Worm (Caenorhabditis elegans) whole organism, midembryonic: ENCODE measurements around the gene D1079.1.

Source experiments
- T22C8.4 ChIP-seq: fragments of 200-800 bp; sonication (Bioruptor generic); IDR thresholded peaks from 2 replicates; pipeline ENCODE4 v1.3.6; 2022; ENCODE audit warnings: missing genetic modification characterization, missing compliant biosample characterization
- cog-1 ChIP-seq: sonication (generic microtip); optimal IDR thresholded peaks from 2 replicates; lab custom pipeline; 2016; ENCODE audit warnings: missing genetic modification characterization, missing compliant biosample characterization
- flt-1 ChIP-seq: fragments of 200-800 bp; sonication (Bioruptor generic); IDR thresholded peaks from 2 replicates; pipeline ENCODE4 v1.3.6; 2022; ENCODE audit warnings: missing genetic modification characterization, missing compliant biosample characterization
- klf-2 ChIP-seq: fragments of 200-800 bp; sonication (Bioruptor generic); conservative IDR thresholded peaks from 2 replicates; pipeline ENCODE4 v1.3.6; 2022; ENCODE audit warnings: missing genetic modification reagents, missing genetic modification characterization, missing compliant biosample characterization
- med-1 ChIP-seq: sonication (generic microtip); optimal IDR thresholded peaks from 2 replicates; lab custom pipeline; 2017; ENCODE audit warnings: missing genetic modification characterization, mild to moderate bottlenecking, missing compliant biosample characterization, antibody characterized with exemption, missing genetic modification reagents; ENCODE audit not compliant: insufficient read depth
- ref-1 ChIP-seq: fragments of 200-800 bp; sonication (Bioruptor generic); conservative IDR thresholded peaks from 2 replicates; pipeline ENCODE4 v1.3.6; 2022; ENCODE audit warnings: missing genetic modification reagents, missing genetic modification characterization, missing compliant biosample characterization
- tab-1 ChIP-seq: fragments of 200-800 bp; sonication (Bioruptor generic); IDR thresholded peaks from 2 replicates; pipeline ENCODE4 v1.3.6; 2022; ENCODE audit warnings: missing genetic modification characterization, missing compliant biosample characterization
- ztf-23 ChIP-seq: fragments of 200-800 bp; sonication (Bioruptor generic); IDR thresholded peaks from 2 replicates; pipeline ENCODE4 v1.3.6; 2022; ENCODE audit warnings: missing genetic modification reagents, missing genetic modification characterization, missing compliant biosample characterization
- ztf-29 ChIP-seq: fragments of 200-800 bp; sonication (Bioruptor generic); IDR thresholded peaks from 2 replicates; pipeline ENCODE4 v1.3.6; 2022; ENCODE audit warnings: missing genetic modification reagents, missing genetic modification characterization, missing compliant biosample characterization

The D1079.1 gene

DNA sequence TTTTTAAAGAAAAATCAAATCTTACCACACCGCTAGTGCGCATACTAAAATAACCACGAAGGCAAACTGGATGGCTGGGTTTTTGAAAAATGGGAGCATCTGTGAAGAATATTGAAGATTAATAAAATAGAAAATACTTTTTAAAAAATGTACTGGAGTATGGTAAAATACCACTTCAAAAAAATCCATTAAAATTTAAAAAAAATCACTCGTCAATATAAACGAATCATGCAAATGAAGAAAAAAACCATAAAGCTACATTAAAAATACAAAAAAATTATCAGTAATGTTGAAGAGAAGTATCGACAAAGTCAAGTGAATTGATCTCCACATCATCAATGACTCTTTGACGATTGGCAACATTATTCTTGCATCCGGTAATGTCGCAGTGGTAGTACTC lies 32.2 kb upstream of the D1079.1 start, which contains the start of gene R160.5:
TSS of gene R160.5 (minus strand) at position 101 of the 400 bp plus-strand sequence.
- TF ChIP-seq ref-1 (GFP tag; lab: Robert Waterston, UW) (no peak), med-1 (no peak), T22C8.4 (no peak), klf-2 (GFP tag; lab: Robert Waterston, UW) (no peak), ztf-29 (GFP tag; lab: Robert Waterston, UW) (no peak), cog-1 (no peak), tab-1 (GFP tag; lab: Robert Waterston, UW) (no peak), ztf-23 (GFP tag; lab: Robert Waterston, UW) (no peak), flt-1 (no peak)

DNA sequence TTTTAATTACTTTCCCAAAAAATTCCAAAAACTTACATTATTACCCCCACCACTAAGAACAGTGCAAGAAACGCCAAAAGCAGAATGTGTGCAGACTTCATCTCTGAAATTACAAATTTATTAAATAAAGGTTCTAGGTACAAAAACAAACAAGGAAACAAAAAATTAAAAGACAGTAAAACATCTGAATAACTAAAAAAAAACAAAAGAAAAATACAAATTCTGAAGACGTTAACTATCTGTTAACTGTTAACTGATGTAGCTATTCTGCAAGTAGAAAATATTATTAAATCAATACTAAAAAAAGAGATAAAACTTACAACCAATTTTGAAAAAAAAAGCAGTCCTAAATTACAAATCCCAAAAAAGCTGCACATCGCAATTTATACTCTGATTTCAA lies 31.5 kb upstream of the D1079.1 start, which contains the start of gene R160.13:
TSS of gene R160.13 (minus strand) at position 101 of the 400 bp plus-strand sequence.
- TF ChIP-seq cog-1 (no peak), T22C8.4 (no peak)

DNA sequence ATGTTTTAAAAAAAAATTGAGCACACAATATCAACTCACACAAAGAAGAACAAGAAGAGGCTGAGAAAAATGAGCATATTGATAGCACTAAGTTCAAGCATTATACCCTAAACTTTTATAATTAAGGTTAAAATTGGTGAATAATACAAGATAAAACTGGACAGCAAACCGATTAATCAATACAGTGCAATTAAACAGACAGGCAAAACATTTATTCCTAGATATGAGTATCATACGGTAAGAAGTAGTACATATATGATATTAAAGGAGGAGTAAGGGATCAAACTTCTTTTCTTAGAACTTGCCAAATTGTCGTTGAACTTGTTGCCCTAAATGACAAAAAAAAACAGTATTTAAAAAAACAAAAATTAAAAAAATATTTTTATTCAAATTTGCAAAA lies 31.0 kb upstream of the D1079.1 start, which contains the start of gene R160.14:
TSS of gene R160.14 (minus strand) at position 101 of the 400 bp plus-strand sequence.
- TF ChIP-seq T22C8.4 = no peak
- TF ChIP-seq klf-2 (GFP tag; lab: Robert Waterston, UW) = no peak

DNA sequence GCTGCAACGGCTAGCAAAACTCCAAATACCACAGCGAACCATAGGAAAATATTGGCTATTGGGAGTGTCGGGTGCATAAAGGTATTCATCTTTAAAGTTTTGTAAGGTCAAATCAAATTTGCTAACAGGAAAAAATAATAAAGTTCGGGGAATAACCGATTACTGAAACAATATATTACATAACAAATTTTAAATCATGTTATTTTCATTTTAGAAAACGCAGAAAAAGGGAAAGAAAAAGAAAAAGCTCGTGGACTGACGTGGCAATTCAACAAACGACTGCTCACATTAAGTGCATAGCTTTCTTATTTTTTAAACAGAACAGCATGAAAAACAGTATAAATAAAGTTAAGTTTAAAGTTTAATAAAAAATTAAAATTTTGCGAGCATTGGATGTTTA lies 29.8 kb upstream of the D1079.1 start, which contains the start of gene R160.6:
TSS of gene R160.6 (minus strand) at position 101 of the 400 bp plus-strand sequence.
- TF ChIP-seq med-1 = no peak
- TF ChIP-seq ref-1 (GFP tag; lab: Robert Waterston, UW) = no peak
- no peak for TF ChIP-seq ztf-29 (GFP tag; lab: Robert Waterston, UW)
- no peak for TF ChIP-seq tab-1 (GFP tag; lab: Robert Waterston, UW)
- no peak for TF ChIP-seq klf-2 (GFP tag; lab: Robert Waterston, UW)
- no peak for TF ChIP-seq T22C8.4
- TF ChIP-seq cog-1 = no peak
- TF ChIP-seq ztf-23 (GFP tag; lab: Robert Waterston, UW) = no peak
- no peak for TF ChIP-seq flt-1

DNA sequence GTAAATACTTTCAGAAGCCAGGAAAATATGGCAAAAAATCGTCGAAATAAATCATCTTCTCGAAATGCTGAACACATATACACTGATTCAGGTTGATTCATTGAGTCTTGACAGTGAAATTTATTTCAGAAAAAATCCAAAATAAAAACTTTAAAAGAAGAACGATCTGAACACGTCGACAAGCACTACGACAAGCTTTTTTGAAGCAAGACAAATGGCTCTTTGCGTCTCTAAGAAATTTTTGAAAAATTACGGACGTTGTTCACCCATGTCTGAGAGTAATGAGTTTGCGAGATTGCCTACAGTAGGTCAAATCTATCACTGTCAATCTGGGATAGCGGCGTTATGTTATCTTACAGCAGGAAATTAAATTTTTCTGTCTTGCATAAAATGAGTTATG lies 26.2 kb upstream of the D1079.1 start, which contains the start of gene R160.2:
TSS of gene R160.2 (minus strand) at position 101 of the 400 bp plus-strand sequence.
- TF ChIP-seq T22C8.4 (no peak), tab-1 (GFP tag; lab: Robert Waterston, UW) (no peak), cog-1 (no peak), klf-2 (GFP tag; lab: Robert Waterston, UW) (no peak), ref-1 (GFP tag; lab: Robert Waterston, UW) (no peak), flt-1 (no peak), med-1 (no peak), ztf-23 (GFP tag; lab: Robert Waterston, UW) (no peak)

DNA sequence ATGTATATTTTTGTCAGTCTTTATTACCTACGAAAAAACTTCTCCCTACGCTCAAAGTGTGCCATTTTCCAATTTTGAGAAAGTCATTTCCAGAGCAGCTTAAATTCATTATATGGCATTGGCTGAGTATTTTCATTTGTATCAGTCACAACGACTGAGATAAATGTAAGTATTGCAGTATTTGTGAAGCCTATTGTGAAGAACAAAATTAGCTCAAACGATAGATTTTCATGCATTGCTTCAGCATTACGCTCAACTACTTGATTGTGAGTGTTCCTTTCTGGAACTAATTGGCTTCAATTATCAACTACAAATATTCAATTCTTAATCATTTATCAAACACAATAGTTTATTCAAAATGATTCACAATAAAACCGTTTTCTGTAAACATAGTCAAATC lies 25.3 kb upstream of the D1079.1 start, which contains the start of gene R160.12:
TSS of gene R160.12 (minus strand) at position 101 of the 400 bp plus-strand sequence.
- TF ChIP-seq klf-2 (GFP tag; lab: Robert Waterston, UW) (no peak), T22C8.4 (no peak), cog-1 (no peak), ref-1 (GFP tag; lab: Robert Waterston, UW) (no peak), ztf-29 (GFP tag; lab: Robert Waterston, UW) (no peak), med-1 (no peak), tab-1 (GFP tag; lab: Robert Waterston, UW) (no peak), ztf-23 (GFP tag; lab: Robert Waterston, UW) (no peak), flt-1 (no peak)

DNA sequence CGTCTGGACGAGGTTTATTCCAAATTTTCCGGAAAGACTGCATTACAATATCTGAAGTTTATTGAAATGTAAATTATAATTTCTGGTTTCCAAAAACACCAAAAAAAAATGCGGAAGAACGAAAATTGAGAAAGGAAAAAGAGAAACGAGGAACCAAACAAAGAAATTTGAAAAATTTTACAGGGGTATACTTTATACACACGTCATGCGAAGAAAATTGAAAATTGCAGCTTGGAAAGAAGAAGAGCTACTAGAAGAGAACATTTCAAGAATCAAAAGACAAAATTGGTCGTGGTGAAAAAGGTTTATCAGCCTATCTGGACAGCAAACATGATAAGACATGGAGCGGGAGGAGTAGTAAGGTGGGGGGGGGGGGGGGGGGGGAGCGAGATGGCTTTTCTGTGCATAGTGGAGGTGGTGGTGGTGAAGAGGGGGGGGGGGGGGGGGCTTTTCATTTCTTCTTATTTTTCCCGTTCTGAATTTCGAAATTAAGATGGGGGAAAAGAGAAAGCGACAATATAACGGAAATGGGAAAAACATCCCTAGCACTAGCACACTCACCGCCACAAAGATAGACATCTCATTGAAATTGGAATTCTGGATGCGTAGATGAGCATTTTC lies 19.5 kb upstream of the D1079.1 start, which contains the start of gene lst-2:
TSS of gene lst-2 (minus strand) at position 51 of the 621 bp plus-strand sequence.
- no peak for TF ChIP-seq klf-2 (GFP tag; lab: Robert Waterston, UW)
- no peak for TF ChIP-seq tab-1 (GFP tag; lab: Robert Waterston, UW)
- no peak for TF ChIP-seq med-1
- no peak for TF ChIP-seq T22C8.4
- TF ChIP-seq ztf-23 (GFP tag; lab: Robert Waterston, UW) = no peak
- no peak for TF ChIP-seq ref-1 (GFP tag; lab: Robert Waterston, UW)
- TF ChIP-seq ztf-29 (GFP tag; lab: Robert Waterston, UW) = no peak
- TF ChIP-seq cog-1 = no peak
- no peak for TF ChIP-seq flt-1

DNA sequence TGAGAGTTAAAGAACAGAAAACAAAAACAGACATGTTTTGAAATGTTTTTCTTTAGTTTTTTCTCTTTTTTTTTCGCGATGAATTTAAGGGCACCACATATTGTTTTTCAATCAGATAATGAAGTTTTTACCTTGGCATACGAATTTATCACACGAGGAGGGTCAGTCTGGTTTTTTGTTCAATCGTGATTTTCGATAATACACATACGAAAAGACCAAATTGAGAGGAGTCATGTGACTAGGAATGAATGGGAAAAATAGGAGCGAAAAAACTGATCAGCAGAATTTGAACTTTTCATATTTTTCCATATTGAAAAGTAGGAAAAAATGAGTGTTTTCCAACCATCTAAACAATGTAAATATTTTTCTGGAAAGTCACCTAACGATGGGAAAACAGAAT lies 16.5 kb upstream of the D1079.1 start:
- TF ChIP-seq ztf-23 (GFP tag; lab: Robert Waterston, UW) = no peak
- no peak for TF ChIP-seq flt-1
- TF ChIP-seq ref-1 (GFP tag; lab: Robert Waterston, UW) = no peak
- no peak for TF ChIP-seq T22C8.4
- no peak for TF ChIP-seq cog-1
- TF ChIP-seq klf-2 (GFP tag; lab: Robert Waterston, UW) = no peak
- no peak for TF ChIP-seq med-1
- TF ChIP-seq ztf-29 (GFP tag; lab: Robert Waterston, UW) = no peak
- TF ChIP-seq tab-1 (GFP tag; lab: Robert Waterston, UW) = no peak

DNA sequence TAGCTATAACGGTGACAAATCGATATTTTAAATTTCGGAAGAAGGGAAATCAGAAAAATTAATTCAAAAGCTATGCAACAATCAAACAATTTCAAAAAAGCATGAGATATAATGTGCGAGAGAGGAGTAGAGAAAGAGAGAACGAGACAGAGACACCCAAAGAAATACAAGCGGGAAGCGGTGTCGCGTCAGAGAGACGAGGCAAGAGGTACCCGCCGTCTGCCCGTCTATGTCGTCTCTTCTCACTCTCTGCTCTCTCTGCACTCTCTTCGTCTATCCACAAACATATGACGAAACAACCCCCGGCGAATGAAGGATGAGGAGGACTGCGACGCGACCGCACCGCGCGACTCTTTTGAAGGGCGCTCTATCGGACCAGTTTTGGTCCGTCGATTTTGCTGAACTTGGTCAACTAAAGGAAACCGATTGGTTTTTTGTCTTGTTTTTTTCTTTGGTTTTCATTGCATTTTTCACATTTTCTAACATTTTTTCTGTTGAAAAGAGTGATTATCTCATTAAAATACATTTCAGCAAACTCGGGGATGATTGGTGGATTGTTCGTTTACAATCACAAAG lies 14.0 kb upstream of the D1079.1 start, which contains the start of gene dpy-23:
TSS of gene dpy-23 (plus strand) at position 526 of the 576 bp plus-strand sequence.
- TF ChIP-seq cog-1 = peak; percentile 91
- 0 out of 2 replicates have a peak, but pooled peaks have one; percentile 46 for TF ChIP-seq flt-1
- TF ChIP-seq klf-2 (GFP tag; lab: Robert Waterston, UW) = no peak

DNA sequence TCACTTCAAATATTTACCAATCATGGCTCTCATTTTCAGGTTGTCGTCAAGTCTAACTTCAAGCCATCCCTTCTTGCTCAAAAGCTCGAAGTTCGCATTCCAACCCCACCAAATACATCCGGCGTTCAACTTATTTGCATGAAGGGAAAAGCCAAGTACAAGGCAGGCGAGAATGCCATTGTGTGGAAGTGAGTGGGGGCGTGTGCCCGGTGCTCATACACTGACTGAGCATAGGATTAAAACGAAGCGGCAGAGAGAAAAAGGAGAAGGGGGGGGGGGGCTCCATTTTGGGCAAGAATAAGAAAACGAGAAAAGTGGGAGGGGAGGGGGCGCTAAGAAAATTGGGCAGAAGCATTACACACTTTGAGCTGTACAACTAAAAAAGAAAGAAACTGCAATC lies 11.3 kb upstream of the D1079.1 start:
- TF ChIP-seq med-1 (no peak), ztf-29 (GFP tag; lab: Robert Waterston, UW) (no peak), ztf-23 (GFP tag; lab: Robert Waterston, UW) (no peak), klf-2 (GFP tag; lab: Robert Waterston, UW) (no peak)
